Worm (Caenorhabditis elegans) whole organism, early embryonic: ENCODE data around the gene mboa-3.
A peak's percentile ranks its signal among the peaks of the same experiment; 100 is the strongest.

Experiments
- B0310.2 ChIP-seq: sonication (generic microtip); optimal IDR thresholded peaks from 2 replicates; lab custom pipeline; 2016; ENCODE audit warnings: mild to moderate bottlenecking, missing genetic modification characterization, missing compliant biosample characterization
- F13C5.2 ChIP-seq: sonication (generic microtip); optimal IDR thresholded peaks from 2 replicates; lab custom pipeline; 2017; ENCODE audit warnings: mild to moderate bottlenecking, missing genetic modification characterization, inconsistent platforms, missing compliant biosample characterization
- aly-1 ChIP-seq: sonication (generic microtip); optimal IDR thresholded peaks from 2 replicates; lab custom pipeline; 2016; ENCODE audit warnings: missing genetic modification characterization, missing compliant biosample characterization
- ama-1 ChIP-seq: fragments of 150-350 bp; optimal IDR thresholded peaks from 2 replicates; lab custom pipeline; 2014
- ceh-13 ChIP-seq: fragments of 200-800 bp; sonication (Bioruptor generic); optimal IDR thresholded peaks from 2 replicates; lab custom pipeline; 2018; ENCODE audit warnings: mild to moderate bottlenecking, missing genetic modification characterization, missing compliant biosample characterization
- ceh-36 ChIP-seq: sonication (generic microtip); optimal IDR thresholded peaks from 2 replicates; lab custom pipeline; 2016; ENCODE audit warnings: missing genetic modification characterization, inconsistent platforms, missing compliant biosample characterization
- ets-7 ChIP-seq: sonication (generic microtip); optimal IDR thresholded peaks from 2 replicates; lab custom pipeline; 2016; ENCODE audit warnings: missing genotype, missing genetic modification characterization, missing compliant biosample characterization
- flt-1 ChIP-seq: fragments of 200-800 bp; sonication (Bioruptor generic); IDR thresholded peaks from 2 replicates; pipeline ENCODE4 v1.3.6; 2022; ENCODE audit warnings: missing genetic modification characterization, missing compliant biosample characterization
- hmbx-1 ChIP-seq: sonication (generic microtip); optimal IDR thresholded peaks from 2 replicates; lab custom pipeline; 2016; ENCODE audit warnings: mild to moderate bottlenecking, missing genetic modification characterization, missing compliant biosample characterization
- hmg-4 ChIP-seq: fragments of 200-800 bp; sonication (Bioruptor generic); optimal IDR thresholded peaks from 2 replicates; lab custom pipeline; 2018; ENCODE audit warnings: mild to moderate bottlenecking, missing genetic modification characterization, missing compliant biosample characterization
- hnd-1 ChIP-seq: sonication (generic microtip); optimal IDR thresholded peaks from 2 replicates; lab custom pipeline; 2016; ENCODE audit warnings: missing genetic modification characterization, missing compliant biosample characterization
- pes-1 ChIP-seq: fragments of 200-800 bp; sonication (Bioruptor generic); IDR thresholded peaks from 2 replicates; pipeline ENCODE4 v1.3.6; 2022; ENCODE audit warnings: missing genetic modification reagents, missing genetic modification characterization, missing compliant biosample characterization
- scrt-1 ChIP-seq: fragments of 200-800 bp; sonication (Bioruptor generic); IDR thresholded peaks from 2 replicates; pipeline ENCODE4 v1.3.6; 2022; ENCODE audit warnings: missing genetic modification characterization, missing compliant biosample characterization
- sea-1 ChIP-seq: fragments of 200-800 bp; sonication (Bioruptor generic); conservative IDR thresholded peaks from 2 replicates; pipeline ENCODE4 v1.3.6; 2022; ENCODE audit warnings: missing genetic modification characterization, missing compliant biosample characterization
- tbx-11 ChIP-seq: fragments of 200-800 bp; sonication (Bioruptor generic); IDR thresholded peaks from 2 replicates; pipeline ENCODE4 v1.3.6; 2022; ENCODE audit warnings: missing genetic modification characterization, missing compliant biosample characterization
- tbx-37 ChIP-seq: fragments of 200-800 bp; sonication (Bioruptor generic); conservative IDR thresholded peaks from 2 replicates; pipeline ENCODE4 v1.3.6; 2022; ENCODE audit warnings: missing genetic modification reagents, missing genetic modification characterization, missing compliant biosample characterization
- tra-4 ChIP-seq: sonication (generic microtip); optimal IDR thresholded peaks from 2 replicates; lab custom pipeline; 2017; ENCODE audit warnings: missing genetic modification characterization, missing compliant biosample characterization

mboa-3 gene

DNA sequence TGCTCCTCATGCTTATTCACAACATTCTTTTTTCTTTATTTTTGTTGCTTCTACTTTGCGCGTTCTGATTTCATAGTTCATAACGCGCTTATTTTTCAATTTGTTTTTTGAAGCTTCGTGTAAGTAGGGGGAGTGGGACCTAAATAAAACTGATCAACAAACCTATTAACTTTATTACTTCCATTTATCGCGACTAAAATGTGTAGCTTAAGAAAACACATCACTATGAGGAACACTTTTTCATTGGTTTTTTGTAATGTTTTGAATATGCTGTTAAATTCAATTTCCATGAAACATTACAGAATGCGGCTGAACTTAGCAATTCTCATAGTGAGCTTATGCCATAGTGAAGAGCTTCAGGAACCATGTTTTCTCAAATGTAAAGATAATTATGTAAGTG is 21.0 kb upstream of the mboa-3 start, which contains the start of gene C54G7.1:
Gene C54G7.1, plus strand, starts transcription at position 301 of the 400 bp plus-strand sequence.
- TF ChIP-seq ama-1 (lab: Kevin White, UChicago), result no peak
- TF ChIP-seq sea-1 (GFP tag; lab: Robert Waterston, UW), result no peak
- TF ChIP-seq hmg-4, result no peak
- no peak for TF ChIP-seq hnd-1
- TF ChIP-seq ets-7 (tag; lab: Kevin White, UChicago), result no peak
- TF ChIP-seq scrt-1 (GFP tag; lab: Robert Waterston, UW), result no peak
- no peak for TF ChIP-seq tbx-11 (GFP tag; lab: Robert Waterston, UW)

DNA sequence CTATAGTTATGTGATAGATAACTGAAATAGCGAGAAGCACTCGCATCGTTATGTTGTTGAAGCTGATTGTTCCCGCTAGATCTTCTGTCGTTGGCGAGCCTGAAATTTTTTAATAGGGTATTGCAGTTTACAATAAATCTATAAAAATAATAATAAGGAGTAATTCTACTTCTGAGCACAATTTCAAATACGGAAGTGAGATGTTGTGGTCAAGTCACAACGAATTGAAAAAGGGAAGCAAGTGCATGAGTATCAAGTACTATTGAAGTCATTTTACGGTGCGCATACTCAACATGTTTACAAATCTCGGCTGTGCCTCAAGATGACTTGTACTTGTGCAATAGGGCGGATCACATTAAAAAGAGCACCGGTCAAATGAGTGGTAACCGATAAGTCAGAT is 15.8 kb upstream of the mboa-3 start, which contains the start of gene lgx-1:
Gene lgx-1, minus strand, starts transcription at position 101 of the 400 bp plus-strand sequence.
- TF ChIP-seq ceh-13, result no peak
- no peak for TF ChIP-seq pes-1 (GFP tag; lab: Robert Waterston, UW)
- no peak for TF ChIP-seq hmg-4
- TF ChIP-seq ceh-36 (tag; lab: Kevin White, UChicago), result no peak
- no peak for TF ChIP-seq tbx-37 (GFP tag; lab: Robert Waterston, UW)
- no peak for TF ChIP-seq scrt-1 (GFP tag; lab: Robert Waterston, UW)

- TF ChIP-seq tra-4 (tag; lab: Kevin White, UChicago), result no peak
- no peak for TF ChIP-seq ets-7 (tag; lab: Kevin White, UChicago)
- no peak for TF ChIP-seq aly-1 (tag; lab: Kevin White, UChicago)
- no peak for TF ChIP-seq hmbx-1 (tag; lab: Kevin White, UChicago)
- TF ChIP-seq F13C5.2 (tag; lab: Kevin White, UChicago), result no peak
- no peak for TF ChIP-seq ama-1 (lab: Kevin White, UChicago)
- no peak for TF ChIP-seq ceh-36 (tag; lab: Kevin White, UChicago)
- no peak for TF ChIP-seq scrt-1 (GFP tag; lab: Robert Waterston, UW)
- no peak for TF ChIP-seq ceh-13
- TF ChIP-seq tbx-11 (GFP tag; lab: Robert Waterston, UW), result no peak
- TF ChIP-seq tbx-37 (GFP tag; lab: Robert Waterston, UW), result no peak
- TF ChIP-seq sea-1 (GFP tag; lab: Robert Waterston, UW), result no peak
- TF ChIP-seq B0310.2 (tag; lab: Kevin White, UChicago), result no peak
- TF ChIP-seq hnd-1, result no peak
- TF ChIP-seq flt-1 (GFP tag; lab: Robert Waterston, UW), result no peak
- TF ChIP-seq hmg-4, result no peak
- TF ChIP-seq pes-1 (GFP tag; lab: Robert Waterston, UW), result no peak
Observed at ce11 chrX:5524260-5524659, 1.6 kb upstream of the mboa-3 start.

ce11 chrX:5519567-5519966 is 3.1 kb downstream of the mboa-3 start:
- TF ChIP-seq scrt-1 (GFP tag; lab: Robert Waterston, UW) (no peak), hnd-1 (no peak), ets-7 (tag; lab: Kevin White, UChicago) (no peak), tbx-11 (GFP tag; lab: Robert Waterston, UW) (no peak), B0310.2 (tag; lab: Kevin White, UChicago) (no peak)

DNA sequence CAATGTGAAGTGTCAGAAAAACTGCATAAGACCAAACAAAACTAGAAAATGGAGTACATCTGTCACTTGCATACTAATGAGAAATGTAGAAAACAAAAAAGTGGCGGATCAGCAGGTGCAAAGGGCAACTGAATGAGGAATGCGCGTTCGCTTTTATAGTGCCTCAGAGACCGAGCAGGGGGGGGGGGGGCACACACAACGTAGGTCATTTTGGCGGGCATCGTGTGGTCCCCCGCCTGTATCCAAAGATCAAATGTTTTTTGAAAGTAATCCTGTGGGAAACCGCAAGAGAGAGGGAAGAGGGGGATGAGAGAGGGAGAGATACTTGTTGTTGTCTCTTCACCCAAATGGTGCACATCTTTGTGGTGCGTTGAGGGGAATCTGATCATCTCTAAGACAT is 4.3 kb downstream of the mboa-3 start:
- TF ChIP-seq hnd-1, result no peak
- peak; percentile 65; the same call in 1 of the 2 replicates for TF ChIP-seq sea-1 (GFP tag; lab: Robert Waterston, UW)
- TF ChIP-seq F13C5.2 (tag; lab: Kevin White, UChicago), result no peak
- 0 out of 2 replicates have a peak, but pooled peaks have one; percentile 11 for TF ChIP-seq tbx-11 (GFP tag; lab: Robert Waterston, UW)
- TF ChIP-seq ceh-13, result no peak
- no peak for TF ChIP-seq hmbx-1 (tag; lab: Kevin White, UChicago)
- TF ChIP-seq tra-4 (tag; lab: Kevin White, UChicago), result no peak
- TF ChIP-seq ceh-36 (tag; lab: Kevin White, UChicago), result no peak
- TF ChIP-seq hmg-4, result peak; percentile 82
- TF ChIP-seq flt-1 (GFP tag; lab: Robert Waterston, UW), result no peak
- 0 out of 2 replicates have a peak, but pooled peaks have one; percentile 22 for TF ChIP-seq pes-1 (GFP tag; lab: Robert Waterston, UW)
- TF ChIP-seq tbx-37 (GFP tag; lab: Robert Waterston, UW), result no peak
- TF ChIP-seq aly-1 (tag; lab: Kevin White, UChicago), result peak; percentile 30
- no peak for TF ChIP-seq scrt-1 (GFP tag; lab: Robert Waterston, UW)
- TF ChIP-seq B0310.2 (tag; lab: Kevin White, UChicago), result no peak
- no peak for TF ChIP-seq ets-7 (tag; lab: Kevin White, UChicago)
- no peak for TF ChIP-seq ama-1 (lab: Kevin White, UChicago)

ce11 chrX:5517844-5518243 is 4.8 kb downstream of the mboa-3 start:
- no peak for TF ChIP-seq flt-1 (GFP tag; lab: Robert Waterston, UW)
- no peak for TF ChIP-seq ets-7 (tag; lab: Kevin White, UChicago)
- no peak for TF ChIP-seq pes-1 (GFP tag; lab: Robert Waterston, UW)
- no peak for TF ChIP-seq sea-1 (GFP tag; lab: Robert Waterston, UW)
- TF ChIP-seq F13C5.2 (tag; lab: Kevin White, UChicago), result no peak
- TF ChIP-seq B0310.2 (tag; lab: Kevin White, UChicago), result no peak
- TF ChIP-seq tbx-37 (GFP tag; lab: Robert Waterston, UW), result no peak
- no peak for TF ChIP-seq scrt-1 (GFP tag; lab: Robert Waterston, UW)
- TF ChIP-seq ceh-36 (tag; lab: Kevin White, UChicago), result no peak
- TF ChIP-seq tbx-11 (GFP tag; lab: Robert Waterston, UW), result no peak
- no peak for TF ChIP-seq hnd-1
- TF ChIP-seq ceh-13, result no peak
- no peak for TF ChIP-seq hmg-4
- TF ChIP-seq tra-4 (tag; lab: Kevin White, UChicago), result no peak

DNA sequence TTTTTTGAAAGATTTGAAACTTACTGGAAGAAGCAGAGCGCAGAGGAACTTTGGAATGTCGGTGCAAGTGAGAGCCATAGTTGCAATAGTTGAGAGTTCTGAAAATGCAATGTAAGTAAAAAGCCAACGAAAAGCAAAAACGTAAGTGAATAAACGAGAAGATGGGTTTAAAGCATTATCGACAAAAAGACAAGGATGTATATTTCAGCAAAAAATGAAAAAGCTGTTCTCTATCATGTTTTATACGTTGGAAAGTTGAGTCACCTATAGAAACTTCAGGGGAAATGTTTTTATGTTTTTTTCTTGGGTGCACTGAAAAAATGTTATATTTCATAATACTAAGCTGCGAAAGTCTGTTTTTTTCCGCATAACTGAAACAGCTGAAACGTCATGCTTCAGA is 5.6 kb downstream of the mboa-3 start, which contains the start of gene T23F2.5:
Gene T23F2.5, minus strand, starts transcription at position 101 of the 400 bp plus-strand sequence.
- TF ChIP-seq sea-1 (GFP tag; lab: Robert Waterston, UW) (no peak), ceh-36 (tag; lab: Kevin White, UChicago) (no peak), flt-1 (GFP tag; lab: Robert Waterston, UW) (no peak), B0310.2 (tag; lab: Kevin White, UChicago) (no peak), tbx-37 (GFP tag; lab: Robert Waterston, UW) (no peak), scrt-1 (GFP tag; lab: Robert Waterston, UW) (no peak), pes-1 (GFP tag; lab: Robert Waterston, UW) (no peak), ama-1 (lab: Kevin White, UChicago) (no peak), ets-7 (tag; lab: Kevin White, UChicago) (no peak), ceh-13 (no peak), tbx-11 (GFP tag; lab: Robert Waterston, UW) (no peak), F13C5.2 (tag; lab: Kevin White, UChicago) (no peak), aly-1 (tag; lab: Kevin White, UChicago) (no peak), hmbx-1 (tag; lab: Kevin White, UChicago) (no peak)
